Worm (Caenorhabditis elegans): ENCODE data around the gene C54F6.12.

ce11 chrV:7514939-7515338 is 23.0 kb downstream of the C54F6.12 start, which contains the start of gene srb-18:
- TF ChIP-seq atf-7 (tag; optimal IDR thresholded peaks at IDR 0.05) (no peak), unc-62 (GFP tag; optimal IDR thresholded peaks at IDR 0.05) (no peak), attf-6 (GFP tag; IDR thresholded peaks at IDR 0.05) (no peak), mxl-1 (tag; optimal IDR thresholded peaks at IDR 0.05) (no peak), ceh-27 (GFP tag; optimal IDR thresholded peaks at IDR 0.05) (no peak), egl-18 (GFP tag; IDR thresholded peaks at IDR 0.05) (no peak), ama-1 (optimal IDR thresholded peaks at IDR 0.05) (no peak), ama-1 (GFP tag; optimal IDR thresholded peaks at IDR 0.05) (no peak), F10E7.11 (tag; optimal IDR thresholded peaks at IDR 0.05) (no peak), attf-5 (GFP tag; optimal IDR thresholded peaks at IDR 0.05) (no peak), ztf-25 (GFP tag; IDR thresholded peaks at IDR 0.05) (no peak), ztf-3 (GFP tag; optimal IDR thresholded peaks at IDR 0.05) (no peak), Y79H2A.3 (GFP tag; conservative IDR thresholded peaks at IDR 0.05) (no peak)
